Worm (Caenorhabditis elegans): Measurements from ENCODE around the gene K02E7.10.

DNA sequence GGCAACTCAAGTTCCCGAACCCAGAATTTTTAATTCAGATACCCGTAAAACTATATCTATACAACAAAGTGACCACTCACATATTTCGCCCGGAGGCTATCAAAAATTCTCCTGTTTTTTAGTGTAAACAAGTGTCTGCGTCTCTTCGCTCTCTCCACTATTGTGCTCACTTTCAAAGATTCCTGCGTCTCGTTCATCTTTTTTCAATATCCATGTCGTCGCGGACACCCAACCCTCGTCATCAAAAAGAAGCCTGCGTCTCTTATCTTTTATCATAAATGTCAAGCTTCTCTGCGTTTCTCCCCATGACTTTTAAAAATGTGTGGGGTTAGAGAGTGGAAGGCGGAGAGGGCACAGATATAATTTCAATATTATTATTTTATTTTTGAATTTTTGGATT lies 18.1 kb upstream of the K02E7.10 start:
- TF ChIP-seq nhr-76 (tag; optimal IDR thresholded peaks at IDR 0.05) (no peak), lin-39 (tag; optimal IDR thresholded peaks at IDR 0.05) (peak; percentile 26), mep-1 (tag; optimal IDR thresholded peaks at IDR 0.05) (peak; percentile 59), irx-1 (tag; optimal IDR thresholded peaks at IDR 0.05) (peak; percentile 52)

Measured in whole organism, L1 larva.